Fruit fly (Drosophila melanogaster) whole organism, embryonic: ENCODE results near the gene CG15160.

Experiments
- Asciz ChIP-seq: fragments of 200-800 bp; sonication (Bioruptor generic); optimal IDR thresholded peaks from 2 replicates; lab custom pipeline; 2017; ENCODE audit warnings: missing biosample characterization, mild to moderate bottlenecking, missing genetic modification characterization, missing genetic modification reagents
- Atf-2 ChIP-seq: fragments of 200-800 bp; sonication (Bioruptor generic); optimal IDR thresholded peaks from 2 replicates; lab custom pipeline; 2016; ENCODE audit warnings: missing biosample characterization, missing genetic modification characterization
- BEAF-32 ChIP-seq: fragments of 200-800 bp; sonication (Bioruptor generic); optimal IDR thresholded peaks from 3 replicates; lab custom pipeline; 2017; ENCODE audit warnings: missing biosample characterization, missing genetic modification characterization, mild to moderate bottlenecking, moderate library complexity, missing genetic modification reagents
- C15 ChIP-seq: fragments of 200-800 bp; sonication (Bioruptor generic); IDR thresholded peaks from 3 replicates; pipeline ENCODE4 v1.3.6; 2022; ENCODE audit warnings: missing biosample characterization, missing genetic modification characterization
- CG10267 ChIP-seq: fragments of 200-800 bp; sonication (Bioruptor generic); optimal IDR thresholded peaks from 2 replicates; lab custom pipeline; 2018; ENCODE audit warnings: missing biosample characterization, mild to moderate bottlenecking, missing genetic modification characterization, moderate library complexity
- CG10462 ChIP-seq: fragments of 200-800 bp; sonication (Bioruptor generic); optimal IDR thresholded peaks from 2 replicates; lab custom pipeline; 2016; ENCODE audit warnings: missing biosample characterization, missing genetic modification characterization
- CG11085 ChIP-seq: fragments of 200-800 bp; sonication (Bioruptor generic); IDR thresholded peaks from 2 replicates; pipeline ENCODE4 v1.3.6; 2022; ENCODE audit warnings: missing biosample characterization, missing genetic modification characterization
- CG12155 ChIP-seq: fragments of 200-800 bp; sonication (Bioruptor generic); optimal IDR thresholded peaks from 3 replicates; lab custom pipeline; 2016; ENCODE audit warnings: missing biosample characterization, missing genetic modification characterization
- CG12219 ChIP-seq: fragments of 200-800 bp; sonication (Bioruptor generic); optimal IDR thresholded peaks from 3 replicates; lab custom pipeline; 2018; ENCODE audit warnings: missing biosample characterization, mild to moderate bottlenecking, missing genetic modification characterization
- CG1233 ChIP-seq: fragments of 200-800 bp; sonication (Bioruptor generic); optimal IDR thresholded peaks from 4 replicates; lab custom pipeline; 2018; ENCODE audit warnings: missing biosample characterization, mild to moderate bottlenecking, missing genetic modification characterization
- CG13123 ChIP-seq: fragments of 200-800 bp; sonication (Bioruptor generic); optimal IDR thresholded peaks from 2 replicates; lab custom pipeline; 2016; ENCODE audit warnings: missing biosample characterization, missing genetic modification characterization
- CG13894 ChIP-seq: fragments of 200-800 bp; sonication (Bioruptor generic); optimal IDR thresholded peaks from 3 replicates; lab custom pipeline; 2018; ENCODE audit warnings: missing biosample characterization, mild to moderate bottlenecking, missing genetic modification characterization, moderate library complexity
- CG15269 ChIP-seq: fragments of 200-800 bp; sonication (Bioruptor generic); optimal IDR thresholded peaks from 2 replicates; lab custom pipeline; 2018; ENCODE audit warnings: missing biosample characterization, mild to moderate bottlenecking, missing genetic modification characterization, moderate library complexity
- CG17186 ChIP-seq: fragments of 200-800 bp; sonication (Bioruptor generic); optimal IDR thresholded peaks from 3 replicates; lab custom pipeline; 2017; ENCODE audit warnings: missing biosample characterization, missing genetic modification reagents, missing genetic modification characterization
- CG17328 ChIP-seq: fragments of 200-800 bp; sonication (Bioruptor generic); IDR thresholded peaks from 2 replicates; pipeline ENCODE4 v1.3.6; 2022; ENCODE audit warnings: missing biosample characterization, missing genetic modification characterization
- CG3065 ChIP-seq: fragments of 200-800 bp; sonication (Bioruptor generic); optimal IDR thresholded peaks from 2 replicates; lab custom pipeline; 2016; ENCODE audit warnings: missing biosample characterization, missing genetic modification characterization
- CG31224 ChIP-seq: fragments of 200-800 bp; sonication (Bioruptor generic); IDR thresholded peaks from 2 replicates; pipeline ENCODE4 v1.3.6; 2022; ENCODE audit warnings: missing biosample characterization, missing genetic modification characterization
- CG34224 ChIP-seq: fragments of 200-800 bp; sonication (Bioruptor generic); IDR thresholded peaks from 3 replicates; pipeline ENCODE4 v1.3.6; 2022; ENCODE audit warnings: missing biosample characterization, missing genetic modification characterization; ENCODE audit not compliant: partially characterized antibody
- CG34376 ChIP-seq: fragments of 200-800 bp; sonication (Bioruptor generic); optimal IDR thresholded peaks from 2 replicates; lab custom pipeline; 2018; ENCODE audit warnings: missing biosample characterization, mild to moderate bottlenecking, missing genetic modification characterization
- CG6175 ChIP-seq: fragments of 200-800 bp; sonication (Bioruptor generic); IDR thresholded peaks from 3 replicates; pipeline ENCODE4 v1.3.6; 2022; ENCODE audit warnings: missing biosample characterization, missing genetic modification characterization
- CG7928 ChIP-seq: fragments of 200-800 bp; sonication (Bioruptor generic); optimal IDR thresholded peaks from 2 replicates; lab custom pipeline; 2017; ENCODE audit warnings: missing biosample characterization, mild to moderate bottlenecking, missing genetic modification characterization
- CG9876 ChIP-seq: fragments of 200-800 bp; sonication (Bioruptor generic); optimal IDR thresholded peaks from 2 replicates; lab custom pipeline; 2016; ENCODE audit warnings: missing biosample characterization, missing genetic modification characterization
- Dfd ChIP-seq, 2 experiments: fragments of >200 bp; optimal IDR thresholded peaks; 2 replicates each; lab custom pipeline; 2017; ENCODE audit warnings: missing biosample characterization in 2 of 2, missing genetic modification characterization in 2 of 2
- Dip3 ChIP-seq: fragments of 200-800 bp; sonication (Bioruptor generic); optimal IDR thresholded peaks from 3 replicates; lab custom pipeline; 2016; ENCODE audit warnings: missing biosample characterization, missing genetic modification characterization
- Elba2 ChIP-seq: fragments of 200-800 bp; sonication (Bioruptor generic); optimal IDR thresholded peaks from 3 replicates; lab custom pipeline; 2016; ENCODE audit warnings: missing biosample characterization, missing genetic modification characterization
- Ets65A ChIP-seq: fragments of 200-800 bp; sonication (Bioruptor generic); peaks from one replicate; lab custom pipeline; 2016; ENCODE audit warnings: missing biosample characterization, missing genetic modification characterization
- GATAe ChIP-seq: fragments of 200-800 bp; sonication (Bioruptor generic); conservative IDR thresholded peaks from 2 replicates; pipeline ENCODE4 v1.3.6; 2022; ENCODE audit warnings: missing biosample characterization, missing genetic modification characterization
- HmgZ ChIP-seq: fragments of 200-800 bp; sonication (Bioruptor generic); optimal IDR thresholded peaks from 2 replicates; lab custom pipeline; 2018; ENCODE audit warnings: missing biosample characterization, mild to moderate bottlenecking, missing genetic modification characterization
- Hmr ChIP-seq: fragments of 200-800 bp; sonication (Bioruptor generic); optimal IDR thresholded peaks from 3 replicates; lab custom pipeline; 2017; ENCODE audit warnings: mild to moderate bottlenecking, missing biosample characterization, missing genetic modification reagents, missing genetic modification characterization
- Lim3 ChIP-seq: fragments of 200-800 bp; sonication (Bioruptor generic); IDR thresholded peaks from 2 replicates; pipeline ENCODE4 v1.3.6; 2022; ENCODE audit warnings: missing biosample characterization, missing genetic modification characterization
- MESR4 ChIP-seq: fragments of 200-800 bp; sonication (Bioruptor generic); optimal IDR thresholded peaks from 2 replicates; lab custom pipeline; 2018; ENCODE audit warnings: missing biosample characterization, mild to moderate bottlenecking, missing genetic modification characterization, moderate library complexity
- Opbp ChIP-seq: fragments of 200-800 bp; sonication (Bioruptor generic); IDR thresholded peaks from 3 replicates; pipeline ENCODE4 v1.3.6; 2022; ENCODE audit warnings: missing biosample characterization, missing genetic modification characterization; ENCODE audit not compliant: partially characterized antibody
- Side ChIP-seq: fragments of 200-800 bp; sonication (Bioruptor generic); optimal IDR thresholded peaks from 2 replicates; lab custom pipeline; 2016; ENCODE audit warnings: missing biosample characterization, missing genetic modification characterization
- bcd ChIP-seq: fragments of 200-800 bp; sonication (Bioruptor generic); optimal IDR thresholded peaks from 2 replicates; lab custom pipeline; 2017; ENCODE audit warnings: missing biosample characterization, mild to moderate bottlenecking, missing genetic modification characterization
- chm ChIP-seq: fragments of 200-800 bp; sonication (Bioruptor generic); IDR thresholded peaks from 2 replicates; pipeline ENCODE4 v1.3.6; 2022; ENCODE audit warnings: missing biosample characterization, missing genetic modification characterization
- chn ChIP-seq: fragments of 200-800 bp; sonication (Bioruptor generic); optimal IDR thresholded peaks from 2 replicates; lab custom pipeline; 2016; ENCODE audit warnings: missing biosample characterization, missing genetic modification characterization
- dpn ChIP-seq, 2 experiments: fragments of 200-800 bp; sonication (Bioruptor generic); optimal IDR thresholded peaks; 3 replicates each; lab custom pipeline; 2016; ENCODE audit warnings: missing biosample characterization in 2 of 2, missing genetic modification characterization in 2 of 2
- en ChIP-seq: fragments of 200-800 bp; sonication (Bioruptor generic); optimal IDR thresholded peaks from 2 replicates; lab custom pipeline; 2016; ENCODE audit warnings: missing biosample characterization, missing genetic modification characterization
- gfzf ChIP-seq: fragments of 200-800 bp; sonication (Bioruptor generic); optimal IDR thresholded peaks from 2 replicates; lab custom pipeline; 2016; ENCODE audit warnings: missing biosample characterization, mild to moderate bottlenecking, missing genetic modification characterization, moderate library complexity
- lmd ChIP-seq: fragments of 200-800 bp; sonication (Bioruptor generic); IDR thresholded peaks from 2 replicates; pipeline ENCODE4 v1.3.6; 2022; ENCODE audit warnings: missing biosample characterization, missing genetic modification characterization
- maf-S ChIP-seq: fragments of 200-800 bp; sonication (Bioruptor generic); optimal IDR thresholded peaks from 2 replicates; lab custom pipeline; 2016; ENCODE audit warnings: missing biosample characterization, missing genetic modification characterization
- oc ChIP-seq: fragments of 200-800 bp; sonication (Bioruptor generic); optimal IDR thresholded peaks from 2 replicates; lab custom pipeline; 2018; ENCODE audit warnings: missing biosample characterization, mild to moderate bottlenecking, missing genetic modification characterization, moderate library complexity
- pan ChIP-seq, 4 experiments: fragments of >200 bp in 3 of 4; fragments of 200-800 bp in 1 of 4; sonication (Bioruptor generic) in 1 of 4; optimal IDR thresholded peaks in 3 of 4; IDR thresholded peaks in 1 of 4; 2 replicates each; pipeline versions ENCODE4 v1.3.6 to Lab custom; 2017 to 2022; ENCODE audit warnings: missing biosample characterization in 2 of 4, missing genetic modification characterization in 2 of 4, mixed read lengths in 1 of 4
- pfk ChIP-seq: fragments of 200-800 bp; sonication (Bioruptor generic); optimal IDR thresholded peaks from 2 replicates; lab custom pipeline; 2018; ENCODE audit warnings: missing biosample characterization, mild to moderate bottlenecking, missing genetic modification characterization, moderate library complexity
- sens ChIP-seq: fragments of 200-800 bp; sonication (Bioruptor generic); peaks from one replicate; lab custom pipeline; 2016; ENCODE audit warnings: missing biosample characterization, missing genetic modification characterization
- shn ChIP-seq: fragments of 200-800 bp; sonication (Bioruptor generic); optimal IDR thresholded peaks from 3 replicates; lab custom pipeline; 2016; ENCODE audit warnings: missing biosample characterization, missing genetic modification characterization
- slou ChIP-seq: fragments of 200-800 bp; sonication (Bioruptor generic); optimal IDR thresholded peaks from 3 replicates; lab custom pipeline; 2016; ENCODE audit warnings: missing biosample characterization, missing genetic modification characterization
- sqz ChIP-seq: fragments of 200-800 bp; sonication (Bioruptor generic); optimal IDR thresholded peaks from 3 replicates; lab custom pipeline; 2018; ENCODE audit warnings: missing biosample characterization, mild to moderate bottlenecking, missing genetic modification characterization
- sug ChIP-seq: fragments of 200-800 bp; optimal IDR thresholded peaks from 2 replicates; lab custom pipeline; 2019; ENCODE audit warnings: missing biosample characterization, mild to moderate bottlenecking, missing genetic modification characterization, moderate library complexity
- trem ChIP-seq: fragments of 200-800 bp; optimal IDR thresholded peaks from 3 replicates; lab custom pipeline; 2019; ENCODE audit warnings: missing biosample characterization, mild to moderate bottlenecking, missing genetic modification characterization, moderate library complexity
- tx ChIP-seq: fragments of 200-800 bp; sonication (Bioruptor generic); optimal IDR thresholded peaks from 2 replicates; lab custom pipeline; 2016; ENCODE audit warnings: missing biosample characterization, missing genetic modification characterization
- vvl ChIP-seq: fragments of 200-800 bp; sonication (Bioruptor generic); IDR thresholded peaks from 2 replicates; pipeline ENCODE4 v1.3.6; 2022; ENCODE audit warnings: missing biosample characterization, missing genetic modification characterization

Gene CG15160

dm6 chr2L:18561018-18561417 lies 29.7 kb upstream of the CG15160 start (continued):
- TF ChIP-seq CG34224 (GFP tag; lab: Robert Waterston, UW) (no peak), bcd (GFP tag; lab: Kevin White, UChicago) (no peak), Elba2 (GFP tag; lab: Kevin White, UChicago) (no peak), shn (GFP tag; lab: Kevin White, UChicago) (peak; percentile 7), CG9876 (GFP tag; lab: Kevin White, UChicago) (no peak), gfzf (no peak), CG11085 (GFP tag; lab: Robert Waterston, UW) (no peak), pfk (GFP tag; lab: Kevin White, UChicago) (no peak), maf-S (GFP tag; lab: Kevin White, UChicago) (no peak), CG1233 (GFP tag; lab: Kevin White, UChicago) (no peak), MESR4 (no peak), CG17328 (GFP tag; lab: Robert Waterston, UW) (no peak), CG13123 (GFP tag; lab: Kevin White, UChicago) (no peak), CG31224 (GFP tag; lab: Robert Waterston, UW) (no peak), sens (peak; percentile 6), CG13894 (tag; lab: Kevin White, UChicago) (no peak), lmd (GFP tag; lab: Robert Waterston, UW) (no peak), Opbp (no peak), HmgZ (tag; lab: Kevin White, UChicago) (peak; percentile 17), sqz (GFP tag; lab: Kevin White, UChicago) (no peak), CG34376 (GFP tag; lab: Kevin White, UChicago) (peak; percentile 28), CG6175 (GFP tag; lab: Robert Waterston, UW) (no peak), CG17186 (GFP tag; lab: Kevin White, UChicago) (no peak), Side (GFP tag; lab: Kevin White, UChicago) (no peak), CG12219 (no peak), Lim3 (GFP tag; lab: Robert Waterston, UW) (no peak), Dfd (GFP tag; optimal IDR thresholded peaks at IDR 0.05; lab: Kevin White, UChicago) (no peak), Atf-2 (GFP tag; lab: Kevin White, UChicago) (no peak), CG7928 (GFP tag; lab: Kevin White, UChicago) (no peak), Dip3 (GFP tag; lab: Kevin White, UChicago) (no peak), pan (optimal IDR thresholded peaks at IDR 0.05; lab: Kevin White, UChicago) (no peak), pan (GFP tag; optimal IDR thresholded peaks at IDR 0.05 in 1 of 2, IDR thresholded peaks at IDR 0.05 in 1 of 2) (no peak), CG15269 (tag; lab: Kevin White, UChicago) (no peak), CG3065 (GFP tag; lab: Kevin White, UChicago) (no peak), C15 (GFP tag; lab: Robert Waterston, UW) (no peak), dpn (GFP tag; optimal IDR thresholded peaks at IDR 0.05; lab: Kevin White, UChicago) (no peak), chm (GFP tag; lab: Robert Waterston, UW) (no peak), en (GFP tag; lab: Kevin White, UChicago) (no peak), trem (no peak), tx (no peak), sug (tag; lab: Kevin White, UChicago) (peak; percentile 77), chn (GFP tag; lab: Kevin White, UChicago) (no peak), BEAF-32 (GFP tag; lab: Kevin White, UChicago) (no peak), Hmr (no peak), CG10267 (tag; lab: Kevin White, UChicago) (no peak), vvl (GFP tag; lab: Robert Waterston, UW) (no peak), oc (tag; lab: Kevin White, UChicago) (no peak), slou (GFP tag; lab: Kevin White, UChicago) (no peak), CG12155 (GFP tag; lab: Kevin White, UChicago) (no peak), GATAe (peak; percentile 77), CG10462 (GFP tag; lab: Kevin White, UChicago) (no peak), Ets65A (GFP tag; lab: Kevin White, UChicago) (peak; percentile 33), Asciz (GFP tag; lab: Kevin White, UChicago) (no peak)
